Worm (Caenorhabditis elegans): Measurements from ENCODE around the gene cld-9.
A peak's percentile ranks its signal among the peaks of the same experiment; 100 is the strongest.

cld-9 gene

DNA sequence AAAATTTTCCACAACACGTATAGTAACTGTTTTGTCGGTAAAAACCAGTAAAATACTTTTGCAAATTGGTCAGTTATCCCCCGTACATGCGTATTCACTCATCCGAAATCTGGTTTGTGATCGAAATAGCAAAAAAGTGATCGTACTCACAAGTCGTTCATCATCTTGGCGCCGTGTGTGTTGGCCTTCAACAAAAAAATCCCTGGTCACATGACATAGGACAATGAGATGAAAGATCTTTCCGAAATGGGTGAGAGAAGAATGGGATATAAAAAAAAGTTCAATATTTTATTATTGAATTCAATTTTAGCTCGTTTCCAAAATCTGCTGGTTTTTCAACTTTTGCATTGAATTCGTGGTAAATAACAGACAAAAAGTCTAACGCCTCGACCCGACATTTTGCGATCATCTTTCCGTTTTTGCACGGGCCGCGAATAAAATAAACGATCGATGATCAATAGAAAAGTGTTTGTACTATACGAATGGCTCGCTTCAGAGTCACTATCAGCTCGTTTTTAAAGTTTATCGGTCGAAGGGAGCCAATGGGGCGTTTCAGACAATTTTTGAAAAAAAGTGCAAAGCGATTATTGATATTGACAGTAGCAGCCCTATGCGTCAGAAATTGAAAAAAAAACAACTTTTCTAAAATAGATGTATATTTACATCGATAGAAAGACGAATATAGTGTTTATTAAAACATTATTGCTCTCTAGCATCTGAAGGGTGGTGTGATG lies 36.4 kb upstream of the cld-9 start (continued):
- TF ChIP-seq nhr-111 (GFP tag; optimal IDR thresholded peaks at IDR 0.05) = no peak
- no peak for TF ChIP-seq gei-8 (GFP tag; optimal IDR thresholded peaks at IDR 0.05)
- TF ChIP-seq nhr-11 (tag; optimal IDR thresholded peaks at IDR 0.05) = peak; percentile 15
- no peak for TF ChIP-seq skn-1 (tag; optimal IDR thresholded peaks at IDR 0.05)
- no peak for TF ChIP-seq ama-1 (optimal IDR thresholded peaks at IDR 0.05)
- TF ChIP-seq mxl-3 (GFP tag; optimal IDR thresholded peaks at IDR 0.05) = no peak
- no peak for TF ChIP-seq spr-3 (GFP tag; optimal IDR thresholded peaks at IDR 0.05)
- TF ChIP-seq lin-13 (GFP tag; optimal IDR thresholded peaks at IDR 0.05) = no peak
- no peak for TF ChIP-seq tag-97 (GFP tag; IDR thresholded peaks at IDR 0.05)
- no peak for TF ChIP-seq F44E2.7 (GFP tag; IDR thresholded peaks at IDR 0.05)
- TF ChIP-seq ceh-62 (tag; optimal IDR thresholded peaks at IDR 0.05) = no peak
- no peak for TF ChIP-seq mxl-2 (GFP tag; conservative IDR thresholded peaks at IDR 0.05)
- TF ChIP-seq Y105C5A.15 (GFP tag; IDR thresholded peaks at IDR 0.05) = no peak
- TF ChIP-seq madf-9 (GFP tag; conservative IDR thresholded peaks at IDR 0.05) = no peak
- no peak for TF ChIP-seq F49E8.2 (tag; optimal IDR thresholded peaks at IDR 0.05; ENCODE audit: borderline replicate concordance)
- no peak for TF ChIP-seq Y5F2A.4 (GFP tag; optimal IDR thresholded peaks at IDR 0.05)
- no peak for TF ChIP-seq nhr-25 (tag; optimal IDR thresholded peaks at IDR 0.05; ENCODE audit: borderline replicate concordance, insufficient read depth)
- no peak for TF ChIP-seq nhr-48 (tag; optimal IDR thresholded peaks at IDR 0.05)
- no peak for TF ChIP-seq Y48G9A.11 (GFP tag; IDR thresholded peaks at IDR 0.05)
- no peak for TF ChIP-seq T26A8.4 (GFP tag; IDR thresholded peaks at IDR 0.05)
- TF ChIP-seq fkh-10 (GFP tag; optimal IDR thresholded peaks at IDR 0.05) = no peak
- TF ChIP-seq rbr-2 (tag; optimal IDR thresholded peaks at IDR 0.05) = no peak
- no peak for TF ChIP-seq R02D3.7 (tag; optimal IDR thresholded peaks at IDR 0.05)
- TF ChIP-seq spr-1 (tag; optimal IDR thresholded peaks at IDR 0.05) = no peak
- no peak for TF ChIP-seq F37D6.2 (tag; optimal IDR thresholded peaks at IDR 0.05)
- no peak for TF ChIP-seq pha-4 (GFP tag; IDR thresholded peaks at IDR 0.05)
- peak; percentile 2 for TF ChIP-seq pha-4 (tag; optimal IDR thresholded peaks at IDR 0.05)
- TF ChIP-seq mdl-1 (tag; optimal IDR thresholded peaks at IDR 0.05) = peak in 1 of 2 experiments; percentile 1
- TF ChIP-seq ztf-7 (tag; optimal IDR thresholded peaks at IDR 0.05) = no peak
- TF ChIP-seq nhr-102 (tag; optimal IDR thresholded peaks at IDR 0.05) = no peak
- TF ChIP-seq hmg-1.1 (GFP tag; IDR thresholded peaks at IDR 0.05) = no peak
- TF ChIP-seq nhr-6 (tag; optimal IDR thresholded peaks at IDR 0.05) = no peak
- no peak for TF ChIP-seq fos-1 (tag; optimal IDR thresholded peaks at IDR 0.05)
- TF ChIP-seq snpc-4 (tag; optimal IDR thresholded peaks at IDR 0.05) = no peak
- TF ChIP-seq snpc-1.2 (GFP tag; IDR thresholded peaks at IDR 0.05) = no peak
- no peak for TF ChIP-seq nhr-237 (tag; optimal IDR thresholded peaks at IDR 0.05)
- no peak for TF ChIP-seq zfp-2 (tag; optimal IDR thresholded peaks at IDR 0.05)
- no peak for TF ChIP-seq lin-29 (GFP tag; IDR thresholded peaks at IDR 0.05)
- TF ChIP-seq lin-15B (tag; optimal IDR thresholded peaks at IDR 0.05) = no peak
- 0 out of 2 replicates have a peak, but pooled peaks have one; percentile 14 for TF ChIP-seq arid-1 (GFP tag; conservative IDR thresholded peaks at IDR 0.05)
- peak; percentile 82 for TF ChIP-seq hlh-30 (tag; optimal IDR thresholded peaks at IDR 0.05; ENCODE audit: insufficient read depth)

DNA sequence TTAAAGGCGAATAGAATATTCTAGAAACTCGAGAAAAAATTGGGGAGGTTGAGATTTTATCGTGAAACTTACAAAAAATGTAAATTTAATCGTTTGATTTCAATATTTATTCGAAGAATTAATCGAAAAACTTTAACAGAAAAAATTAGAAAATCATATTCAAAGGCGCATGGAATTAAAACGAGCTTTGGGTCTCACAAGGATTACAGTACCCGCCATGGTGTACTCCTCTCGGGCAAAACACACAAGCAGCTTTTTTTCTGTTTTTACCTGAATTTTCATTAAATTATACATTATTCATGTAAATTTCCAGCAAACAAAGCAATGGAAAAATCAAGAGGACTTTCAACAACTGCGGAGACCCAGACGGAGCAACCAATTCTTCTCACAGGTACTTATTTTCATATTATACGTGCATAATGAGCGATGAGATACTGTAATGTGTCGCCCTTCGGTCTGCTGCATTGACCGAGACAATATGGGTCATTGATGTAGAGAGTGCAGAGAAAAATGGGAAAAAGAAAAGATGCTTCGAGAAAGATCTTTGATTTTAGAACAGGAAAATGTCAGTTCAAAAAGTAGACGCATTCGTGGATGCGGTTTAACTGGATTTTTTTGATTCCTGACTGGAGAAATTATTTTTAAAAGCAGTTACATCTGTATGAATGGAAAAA lies 35.7 kb upstream of the cld-9 start, which contains the start of the genes F53C11.4 and F53C11.5:
Gene F53C11.4 (minus strand): TSS at position 128 of the 674 bp plus-strand sequence.
Gene F53C11.5 (plus strand): TSS at position 325 of the 674 bp plus-strand sequence.
- no peak for TF ChIP-seq pha-4 (GFP tag; IDR thresholded peaks at IDR 0.05)
- no peak for TF ChIP-seq pha-4 (tag; optimal IDR thresholded peaks at IDR 0.05)
- no peak for TF ChIP-seq F49E8.2 (tag; optimal IDR thresholded peaks at IDR 0.05; ENCODE audit: borderline replicate concordance)
- TF ChIP-seq lin-15B (tag; optimal IDR thresholded peaks at IDR 0.05) = no peak
- TF ChIP-seq F37D6.2 (tag; optimal IDR thresholded peaks at IDR 0.05) = no peak
- TF ChIP-seq snpc-1.2 (GFP tag; IDR thresholded peaks at IDR 0.05) = no peak
- peak; percentile 74 for TF ChIP-seq nhr-28 (tag; optimal IDR thresholded peaks at IDR 0.05)
- TF ChIP-seq ceh-82 (tag; optimal IDR thresholded peaks at IDR 0.05) = no peak
- TF ChIP-seq mxl-2 (GFP tag; conservative IDR thresholded peaks at IDR 0.05) = no peak
- TF ChIP-seq zag-1 (tag; optimal IDR thresholded peaks at IDR 0.05) = no peak
- TF ChIP-seq T20F7.1 (GFP tag; optimal IDR thresholded peaks at IDR 0.05) = peak; percentile 19
- TF ChIP-seq aly-2 (tag; optimal IDR thresholded peaks at IDR 0.05) = no peak
- TF ChIP-seq mxl-3 (GFP tag; optimal IDR thresholded peaks at IDR 0.05) = no peak
- TF ChIP-seq nhr-77 (tag; optimal IDR thresholded peaks at IDR 0.05) = no peak
- TF ChIP-seq vab-7 (GFP tag; IDR thresholded peaks at IDR 0.05) = no peak
- peak; percentile 57 for TF ChIP-seq mes-2 (tag; optimal IDR thresholded peaks at IDR 0.05; ENCODE audit: poor library complexity, severe bottlenecking)
- TF ChIP-seq daf-19 (GFP tag; conservative IDR thresholded peaks at IDR 0.05) = no peak
- peak; percentile 11 for TF ChIP-seq mep-1 (tag; optimal IDR thresholded peaks at IDR 0.05)

Measured in whole organism, L4 larva.